Fruit fly (Drosophila melanogaster): ENCODE results near the gene mRpL9.
A peak's percentile ranks its signal among the peaks of the same experiment; 100 is the strongest.

Gene mRpL9

DNA sequence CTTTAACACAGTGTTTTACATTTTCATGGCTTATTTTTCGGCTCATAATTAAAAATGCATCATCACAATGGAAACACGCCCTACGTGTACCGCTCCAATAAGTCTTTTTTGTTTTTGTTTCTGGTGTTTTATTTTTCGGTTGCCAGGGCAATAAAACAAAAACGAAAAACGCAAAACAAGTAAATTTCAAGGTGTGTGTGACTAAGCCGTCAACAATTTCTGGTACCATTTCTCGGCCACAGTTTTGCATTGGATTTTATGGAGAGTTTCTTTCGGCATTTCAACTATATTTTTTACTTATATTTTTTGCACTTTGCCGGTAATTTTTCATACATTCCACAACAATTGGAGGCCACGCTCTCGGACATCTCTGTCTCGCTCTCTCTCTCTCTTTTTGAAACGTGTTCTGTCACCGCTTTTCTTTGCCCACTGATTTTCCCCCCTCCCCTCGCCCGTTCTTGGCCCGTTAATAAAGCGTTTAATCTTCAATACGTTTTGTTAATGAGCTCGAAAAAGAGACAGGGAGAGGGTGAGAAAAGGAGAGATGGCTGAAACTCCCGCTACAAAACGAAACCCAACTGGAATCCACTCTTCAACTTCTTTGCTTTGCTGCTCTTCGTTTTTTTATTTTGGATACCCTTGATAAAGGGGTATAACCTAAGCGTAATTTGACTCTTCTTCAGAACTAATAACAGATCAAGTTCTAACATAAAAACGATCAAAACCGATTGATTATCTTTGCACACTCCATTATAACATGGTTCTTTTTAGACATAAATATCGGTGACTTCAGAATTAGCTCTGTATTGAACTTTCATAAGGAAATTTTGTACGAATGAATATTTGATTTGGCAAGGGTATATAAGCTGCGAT, 37.3 kb upstream of the mRpL9 start (continued):
- TF ChIP-seq Dfd (GFP tag; optimal IDR thresholded peaks at IDR 0.05) (no peak), dmrt99B (tag; optimal IDR thresholded peaks at IDR 0.05) (peak; percentile 68), kah (GFP tag; optimal IDR thresholded peaks at IDR 0.05) (no peak), sens (GFP tag) (peak; percentile 77), fru (optimal IDR thresholded peaks at IDR 0.05) (no peak), CG18599 (GFP tag; optimal IDR thresholded peaks at IDR 0.05) (peak; percentile 31), chm (GFP tag; IDR thresholded peaks at IDR 0.05) (no peak), Awh (GFP tag; IDR thresholded peaks at IDR 0.05) (peak; percentile 69), gcm (GFP tag; optimal IDR thresholded peaks at IDR 0.05) (no peak), odd (GFP tag; optimal IDR thresholded peaks at IDR 0.05) (no peak), CG11093 (GFP tag; IDR thresholded peaks at IDR 0.05) (no peak), vvl (GFP tag; IDR thresholded peaks at IDR 0.05) (no peak), Neu2 (GFP tag; optimal IDR thresholded peaks at IDR 0.05; ENCODE audit: borderline replicate concordance) (no peak), pho (GFP tag; optimal IDR thresholded peaks at IDR 0.05) (no peak), Ptx1 (GFP tag; IDR thresholded peaks at IDR 0.05) (no peak), repo (GFP tag; optimal IDR thresholded peaks at IDR 0.05) (no peak), Abd-B (GFP tag; optimal IDR thresholded peaks at IDR 0.05) (no peak), tll (GFP tag; optimal IDR thresholded peaks at IDR 0.05) (no peak), eve (GFP tag; optimal IDR thresholded peaks at IDR 0.05) (peak in 1 of 2 experiments; percentile 68), CG31441 (GFP tag; IDR thresholded peaks at IDR 0.05) (no peak), tup (GFP tag; optimal IDR thresholded peaks at IDR 0.05) (no peak), da (GFP tag; optimal IDR thresholded peaks at IDR 0.05) (no peak), sug (tag; optimal IDR thresholded peaks at IDR 0.05) (no peak), CG15269 (tag; optimal IDR thresholded peaks at IDR 0.05) (peak; percentile 1), CG7839 (tag; optimal IDR thresholded peaks at IDR 0.05) (peak; percentile 59), D19A (tag; optimal IDR thresholded peaks at IDR 0.05) (peak; percentile 84), CG17385 (GFP tag; optimal IDR thresholded peaks at IDR 0.05) (no peak), CG13424 (tag; optimal IDR thresholded peaks at IDR 0.05) (peak; percentile 17), CG14014 (GFP tag; IDR thresholded peaks at IDR 0.05) (no peak), slbo (GFP tag; IDR thresholded peaks at IDR 0.05) (0 out of 2 replicates have a peak, but pooled peaks have one; percentile 21), NfI (GFP tag; optimal IDR thresholded peaks at IDR 0.05) (no peak), ci (GFP tag; IDR thresholded peaks at IDR 0.05) (no peak), danr (GFP tag; IDR thresholded peaks at IDR 0.05) (no peak), phol (tag; optimal IDR thresholded peaks at IDR 0.05) (peak; percentile 51), hkb (optimal IDR thresholded peaks at IDR 0.05) (no peak), hkb (GFP tag; IDR thresholded peaks at IDR 0.05) (peak; percentile 20; the same call in 1 of the 2 replicates), CG7556 (GFP tag; optimal IDR thresholded peaks at IDR 0.05) (peak; percentile 26), unc-4 (GFP tag; IDR thresholded peaks at IDR 0.05; ENCODE audit: partially characterized antibody) (no peak), bcd (GFP tag; optimal IDR thresholded peaks at IDR 0.05) (peak; percentile 39), CG11085 (GFP tag; IDR thresholded peaks at IDR 0.05) (no peak), CG17186 (GFP tag; optimal IDR thresholded peaks at IDR 0.05) (no peak), Poxn (GFP tag; IDR thresholded peaks at IDR 0.05) (no peak), CG7745 (tag; optimal IDR thresholded peaks at IDR 0.05) (no peak), ems (GFP tag; optimal IDR thresholded peaks at IDR 0.05) (no peak), CG11247 (GFP tag; IDR thresholded peaks at IDR 0.05) (no peak), z (GFP tag; IDR thresholded peaks at IDR 0.05) (no peak), CG10979 (tag; optimal IDR thresholded peaks at IDR 0.05) (peak; percentile 25), dan (GFP tag; IDR thresholded peaks at IDR 0.05) (no peak), CoRest (tag; optimal IDR thresholded peaks at IDR 0.05) (peak; percentile 0), CG7963 (GFP tag; IDR thresholded peaks at IDR 0.05; ENCODE audit: partially characterized antibody) (no peak)
